Fruit fly (Drosophila melanogaster) whole organism, larva: ENCODE measurements around the gene CCHa2.

Source experiments
- noc ChIP-seq: fragments of 200-800 bp; sonication (Bioruptor generic); optimal IDR thresholded peaks from 3 replicates; lab custom pipeline; 2019; ENCODE audit warnings: missing biosample characterization, mild to moderate bottlenecking, missing genetic modification characterization, moderate library complexity

Gene CCHa2

DNA sequence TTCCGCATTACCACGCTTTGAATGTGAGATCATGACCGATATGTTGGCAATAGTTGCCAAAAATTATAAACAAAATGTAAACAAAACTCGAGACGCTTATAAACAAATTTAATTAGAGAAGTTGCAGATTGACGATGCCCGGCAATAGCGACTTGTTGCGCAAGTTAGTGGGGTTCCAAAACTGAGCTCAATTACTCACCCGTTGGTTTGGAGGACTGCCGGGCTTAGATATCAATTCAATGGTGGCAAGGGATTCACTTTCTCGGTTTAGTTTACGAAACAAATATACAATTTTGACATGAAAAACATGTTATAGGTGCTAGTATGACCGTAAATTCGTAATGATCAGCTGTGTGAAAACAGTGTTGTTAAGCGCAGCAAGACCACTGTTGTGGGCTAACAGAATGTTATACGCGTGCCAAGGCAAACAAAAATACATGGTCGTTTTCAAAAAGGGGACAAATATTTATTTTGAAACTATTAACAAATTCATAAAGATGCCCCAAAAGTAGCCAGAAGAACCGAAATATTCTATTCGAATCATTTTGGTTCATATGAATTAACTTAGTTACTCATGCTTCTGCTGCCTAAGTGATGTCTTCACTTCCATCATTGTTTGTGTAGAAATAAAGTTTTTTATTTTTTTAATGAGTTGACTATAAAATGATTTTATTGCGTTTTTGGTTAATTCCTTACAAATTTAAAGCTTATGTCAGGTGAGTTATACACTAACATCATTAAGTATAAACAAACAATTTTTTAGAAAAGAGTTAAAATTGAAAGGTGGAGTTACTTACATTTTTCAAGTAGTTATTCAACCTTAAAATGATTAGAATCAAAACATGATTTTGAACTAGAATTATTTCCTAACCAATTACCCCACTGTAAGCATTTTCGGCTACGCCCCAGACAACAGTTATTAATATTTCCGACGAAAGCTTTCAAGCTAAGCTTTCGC, 28.2 kb downstream of the CCHa2 start, which contains the start of gene Elp6:
Gene Elp6 (minus strand): TSS at position 350 of the 958 bp plus-strand sequence.
- peak; percentile 46 for TF ChIP-seq noc

DNA sequence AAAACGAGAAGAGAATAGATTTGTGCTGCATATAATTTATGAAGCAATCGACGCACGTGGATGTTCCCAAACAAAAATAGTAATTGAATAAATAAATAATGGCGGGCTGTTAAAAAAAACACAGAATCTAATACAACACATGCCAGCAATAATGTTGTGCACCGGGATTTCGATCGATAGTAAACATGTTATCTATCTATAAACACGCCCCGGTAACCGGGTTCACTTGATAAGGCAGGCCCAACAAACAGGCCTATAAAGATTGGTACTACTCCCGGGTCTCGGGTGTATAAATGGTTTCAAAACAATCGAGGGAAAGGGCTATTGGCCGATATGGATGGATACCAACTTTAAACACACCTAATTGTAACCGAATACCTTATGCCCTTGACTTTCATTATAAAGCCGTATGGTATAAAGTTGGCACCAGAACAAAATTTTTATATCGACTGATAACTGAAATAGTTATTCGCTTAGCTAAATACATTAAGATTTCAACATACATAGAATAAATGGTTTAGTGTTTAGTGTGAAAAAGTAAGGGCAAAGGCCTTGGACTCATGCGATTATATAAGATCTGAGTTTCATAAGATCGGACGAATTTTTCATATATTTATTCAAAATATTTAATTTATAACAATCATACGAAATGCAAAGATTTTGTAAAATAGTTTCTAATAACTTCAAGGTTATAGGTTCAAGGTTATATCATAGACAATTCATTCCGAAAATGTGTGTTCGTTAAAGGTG, 29.2 kb downstream of the CCHa2 start:
- TF ChIP-seq noc, result no peak

- peak; percentile 99 for TF ChIP-seq noc
Observed at dm6 chr3R:13364175-13365174, 30.5 kb downstream of the CCHa2 start, which contains the start of gene Dic1. Gene Dic1 (plus strand): TSS chr3R:13364938.

- peak; percentile 24 for TF ChIP-seq noc
Observed at dm6 chr3R:13363347-13363994, 31.5 kb downstream of the CCHa2 start.

dm6 chr3R:13360108-13360507, 34.9 kb downstream of the CCHa2 start:
- TF ChIP-seq noc, result no peak

- TF ChIP-seq noc, result no peak
Observed at dm6 chr3R:13356960-13357359, 38.0 kb downstream of the CCHa2 start.

DNA sequence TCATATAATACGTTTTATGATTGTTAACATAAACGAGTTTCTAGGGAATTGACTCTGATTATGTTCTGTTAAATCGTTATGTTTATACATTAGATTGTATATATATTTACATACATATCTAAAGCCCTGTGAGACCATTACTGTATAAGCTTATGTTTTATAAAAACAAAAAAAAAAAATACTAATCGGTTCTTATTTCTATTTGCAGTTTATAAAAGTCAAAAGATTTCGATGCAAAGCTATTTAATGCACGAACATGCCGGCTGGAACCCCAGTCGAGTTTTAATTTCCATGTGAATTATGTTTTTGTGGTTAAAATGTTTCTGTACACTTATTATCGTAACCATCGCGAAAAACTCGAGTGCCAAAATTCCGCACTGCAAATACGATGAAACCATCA, 41.6 kb downstream of the CCHa2 start, which contains the start of gene mthl12:
Gene mthl12 (plus strand): TSS at position 301 of the 400 bp plus-strand sequence.
- no peak for TF ChIP-seq noc
